Worm (Caenorhabditis elegans) whole organism, early embryonic: ENCODE results near the gene K02D10.3.

ENCODE experiments used
- ama-1 ChIP-seq: fragments of 150-350 bp; optimal IDR thresholded peaks from 2 replicates; lab custom pipeline; 2014
- ceh-13 ChIP-seq: fragments of 200-800 bp; sonication (Bioruptor generic); optimal IDR thresholded peaks from 2 replicates; lab custom pipeline; 2018; ENCODE audit warnings: mild to moderate bottlenecking, missing genetic modification characterization, missing compliant biosample characterization
- ceh-36 ChIP-seq: sonication (generic microtip); optimal IDR thresholded peaks from 2 replicates; lab custom pipeline; 2016; ENCODE audit warnings: missing genetic modification characterization, inconsistent platforms, missing compliant biosample characterization
- flt-1 ChIP-seq: fragments of 200-800 bp; sonication (Bioruptor generic); IDR thresholded peaks from 2 replicates; pipeline ENCODE4 v1.3.6; 2022; ENCODE audit warnings: missing genetic modification characterization, missing compliant biosample characterization
- pes-1 ChIP-seq: fragments of 200-800 bp; sonication (Bioruptor generic); IDR thresholded peaks from 2 replicates; pipeline ENCODE4 v1.3.6; 2022; ENCODE audit warnings: missing genetic modification reagents, missing genetic modification characterization, missing compliant biosample characterization
- scrt-1 ChIP-seq: fragments of 200-800 bp; sonication (Bioruptor generic); IDR thresholded peaks from 2 replicates; pipeline ENCODE4 v1.3.6; 2022; ENCODE audit warnings: missing genetic modification characterization, missing compliant biosample characterization
- tbx-11 ChIP-seq: fragments of 200-800 bp; sonication (Bioruptor generic); IDR thresholded peaks from 2 replicates; pipeline ENCODE4 v1.3.6; 2022; ENCODE audit warnings: missing genetic modification characterization, missing compliant biosample characterization
- tra-4 ChIP-seq: sonication (generic microtip); optimal IDR thresholded peaks from 2 replicates; lab custom pipeline; 2017; ENCODE audit warnings: missing genetic modification characterization, missing compliant biosample characterization

ce11 chrIII:8769253-8769652, 2.5 kb downstream of the K02D10.3 start, which contains the start of gene K02D10.1:
- no peak for TF ChIP-seq pes-1 (GFP tag; lab: Robert Waterston, UW)
- no peak for TF ChIP-seq scrt-1 (GFP tag; lab: Robert Waterston, UW)
- no peak for TF ChIP-seq ama-1 (lab: Kevin White, UChicago)
- TF ChIP-seq tbx-11 (GFP tag; lab: Robert Waterston, UW) = no peak
- no peak for TF ChIP-seq flt-1 (GFP tag; lab: Robert Waterston, UW)
- no peak for TF ChIP-seq ceh-13 (GFP tag; lab: Kevin White, UChicago)
- TF ChIP-seq ceh-36 (tag; lab: Kevin White, UChicago) = no peak
- TF ChIP-seq tra-4 = no peak
